Worm (Caenorhabditis elegans): ENCODE results near the gene Y43F8B.28.

Gene Y43F8B.28

DNA sequence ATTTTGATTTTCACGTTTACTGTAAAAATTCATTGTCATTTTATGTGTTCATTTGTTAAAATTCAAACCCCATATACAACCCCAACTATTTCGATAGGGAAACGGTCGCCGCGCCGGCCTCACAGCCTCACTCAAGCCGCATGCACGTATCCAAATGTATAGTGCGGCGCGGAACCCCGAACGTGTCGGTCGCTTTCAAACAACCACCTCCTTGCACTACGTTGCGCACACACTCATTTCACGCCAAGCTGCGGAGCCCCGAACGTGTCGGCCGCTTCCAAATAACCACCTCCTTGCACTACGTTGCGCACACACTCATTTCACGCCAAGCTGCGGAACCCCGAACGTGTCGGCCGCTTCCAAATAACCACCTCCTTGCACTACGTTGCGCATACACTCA, 18.3 kb upstream of the Y43F8B.28 start:
- TF ChIP-seq snpc-4 (tag; optimal IDR thresholded peaks at IDR 0.05), result peak; percentile 48

ce11 chrV:19467574-19467973, 17.5 kb upstream of the Y43F8B.28 start, which contains the start of gene Y43F8B.23:
Gene Y43F8B.23, minus strand, starts transcription at chrV:19467648.
- TF ChIP-seq unc-98 (GFP tag; IDR thresholded peaks at IDR 0.05) (no peak), lin-35 (GFP tag; optimal IDR thresholded peaks at IDR 0.05) (peak in 1 of 2 experiments; percentile 7), elt-2 (tag; optimal IDR thresholded peaks at IDR 0.05) (peak; percentile 48)

DNA sequence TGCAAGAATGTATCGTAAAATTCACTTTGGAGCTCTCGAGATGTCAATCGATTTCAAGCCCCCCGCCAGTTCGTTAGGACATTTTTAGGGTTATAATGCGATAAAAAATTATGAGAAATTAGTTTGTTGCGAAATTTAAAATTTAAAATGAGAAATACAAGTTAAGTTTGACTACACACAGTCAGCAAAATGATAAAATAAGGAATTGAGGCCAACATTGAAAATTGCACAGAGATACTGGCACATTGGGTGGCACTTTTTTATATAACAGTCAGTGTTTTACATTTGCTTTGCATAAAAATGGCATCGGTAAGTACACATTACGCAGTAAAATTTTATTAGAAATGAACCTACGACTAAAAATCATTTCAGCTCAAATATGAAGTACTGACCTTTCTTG, 17.0 kb upstream of the Y43F8B.28 start, which contains the start of gene Y43F8B.12:
Gene Y43F8B.12, plus strand, starts transcription at position 301 of the 400 bp plus-strand sequence.
- TF ChIP-seq ceh-88 (GFP tag; IDR thresholded peaks at IDR 0.05) (no peak), dsc-1 (tag; optimal IDR thresholded peaks at IDR 0.05) (no peak), nhr-19 (GFP tag; conservative IDR thresholded peaks at IDR 0.05) (no peak), lin-35 (GFP tag; optimal IDR thresholded peaks at IDR 0.05) (no peak), pag-3 (tag; optimal IDR thresholded peaks at IDR 0.05; ENCODE audit: borderline replicate concordance, insufficient read depth) (no peak), lin-14 (GFP tag; optimal IDR thresholded peaks at IDR 0.05) (no peak), ztf-11 (tag; optimal IDR thresholded peaks at IDR 0.05) (no peak), nhr-84 (tag; optimal IDR thresholded peaks at IDR 0.05) (no peak), unc-98 (GFP tag; IDR thresholded peaks at IDR 0.05) (no peak), mep-1 (tag; optimal IDR thresholded peaks at IDR 0.05) (no peak), mdl-1 (tag; optimal IDR thresholded peaks at IDR 0.05) (no peak), rnt-1 (tag; optimal IDR thresholded peaks at IDR 0.05) (no peak), nhr-47 (tag; optimal IDR thresholded peaks at IDR 0.05) (no peak), egl-27 (tag; optimal IDR thresholded peaks at IDR 0.05) (no peak)

DNA sequence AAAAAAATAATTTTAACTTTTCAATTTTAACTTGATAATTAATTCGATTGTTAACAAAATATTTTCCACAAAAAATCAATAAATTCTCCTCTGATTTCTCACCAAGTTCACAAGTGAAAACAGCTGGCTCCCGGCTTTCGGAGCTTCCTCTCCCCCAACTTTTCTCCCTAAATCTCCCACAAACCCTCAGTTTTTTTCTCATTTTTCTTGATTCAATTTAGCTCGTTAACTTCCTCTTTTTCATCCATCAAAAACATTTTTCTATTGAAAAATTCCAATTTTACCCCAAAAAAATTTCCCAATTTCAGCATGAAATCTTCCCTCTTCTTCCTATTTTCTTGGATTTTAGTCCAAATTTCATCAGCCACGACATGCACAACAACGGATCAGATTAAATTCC, 14.7 kb upstream of the Y43F8B.28 start, which contains the start of gene Y43F8B.11:
Gene Y43F8B.11, plus strand, starts transcription at position 301 of the 400 bp plus-strand sequence.
- no peak for TF ChIP-seq pax-3 (tag; optimal IDR thresholded peaks at IDR 0.05)
- peak; percentile 48 for TF ChIP-seq dsc-1 (tag; optimal IDR thresholded peaks at IDR 0.05)
- TF ChIP-seq nhr-85 (tag), result peak; percentile 38

ce11 chrV:19473842-19474514, 11.1 kb upstream of the Y43F8B.28 start, which contains the start of gene Y43F8B.10:
Gene Y43F8B.10, plus strand, starts transcription at chrV:19474464.
- TF ChIP-seq grh-1 (GFP tag; IDR thresholded peaks at IDR 0.05) (no peak), efl-1 (optimal IDR thresholded peaks at IDR 0.05) (no peak), efl-1 (GFP tag; optimal IDR thresholded peaks at IDR 0.05 in 1 of 2) (peak in 1 of 2 experiments; percentile 44)

ce11 chrV:19477302-19477701, 7.8 kb upstream of the Y43F8B.28 start:
- TF ChIP-seq dpl-1 (GFP tag; optimal IDR thresholded peaks at IDR 0.05) (peak in 2 of 3 experiments; percentile 5 to 24), efl-1 (optimal IDR thresholded peaks at IDR 0.05) (peak; percentile 25 to 39), efl-1 (GFP tag; optimal IDR thresholded peaks at IDR 0.05 in 1 of 2) (peak; percentile 51 to 85), aly-2 (tag; optimal IDR thresholded peaks at IDR 0.05) (no peak)

DNA sequence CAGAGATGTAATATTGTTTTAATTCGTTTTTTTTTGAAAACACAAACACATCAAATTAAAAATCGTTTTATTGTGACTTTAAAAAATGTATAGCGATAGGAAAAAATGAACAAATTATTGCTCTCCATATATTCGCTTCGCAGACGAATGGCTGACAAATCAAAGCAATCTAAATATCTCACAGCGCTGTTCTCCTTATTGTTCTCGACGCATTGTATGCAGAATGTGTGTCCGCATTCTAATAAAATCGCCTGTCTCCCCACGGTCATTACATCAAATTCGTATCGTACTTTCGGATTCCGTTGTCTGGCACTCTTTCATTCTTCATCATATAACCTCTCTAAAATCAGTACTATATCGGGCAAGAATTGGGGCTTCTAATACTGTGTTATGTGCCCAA, 7.3 kb upstream of the Y43F8B.28 start, which contains the start of gene Y43F8B.9:
Gene Y43F8B.9, plus strand, starts transcription at position 301 of the 400 bp plus-strand sequence.
- TF ChIP-seq Y116A8C.19 (tag; optimal IDR thresholded peaks at IDR 0.05; ENCODE audit: borderline replicate concordance) (no peak), unc-86 (tag; optimal IDR thresholded peaks at IDR 0.05) (no peak), lin-15B (tag; optimal IDR thresholded peaks at IDR 0.05) (no peak), nhr-85 (tag) (peak; percentile 54), tbx-2 (tag; optimal IDR thresholded peaks at IDR 0.05) (no peak), dpl-1 (GFP tag; optimal IDR thresholded peaks at IDR 0.05) (no peak), swsn-7 (tag; optimal IDR thresholded peaks at IDR 0.05) (no peak), unc-98 (GFP tag; IDR thresholded peaks at IDR 0.05) (no peak)
